Fruit fly (Drosophila melanogaster) whole organism, embryonic: Measurements from ENCODE around the gene TTLL15.

Source experiments
- B-H2 ChIP-seq: fragments of 200-800 bp; sonication (Bioruptor generic); optimal IDR thresholded peaks from 2 replicates; lab custom pipeline; 2018; ENCODE audit warnings: missing biosample characterization, mild to moderate bottlenecking, missing genetic modification characterization
- CG10274 ChIP-seq: fragments of 200-800 bp; sonication (Bioruptor generic); optimal IDR thresholded peaks from 3 replicates; lab custom pipeline; 2017; ENCODE audit warnings: missing biosample characterization, mild to moderate bottlenecking, missing genetic modification characterization
- CG11247 ChIP-seq: fragments of 200-800 bp; sonication (Bioruptor generic); IDR thresholded peaks from 2 replicates; pipeline ENCODE4 v1.3.6; 2022; ENCODE audit warnings: missing biosample characterization, missing genetic modification characterization
- CG16813 ChIP-seq: fragments of 200-800 bp; sonication (Bioruptor generic); IDR thresholded peaks from 3 replicates; pipeline ENCODE4 v1.3.6; 2022; ENCODE audit warnings: missing biosample characterization, missing genetic modification characterization; ENCODE audit not compliant: partially characterized antibody
- CG17385 ChIP-seq: fragments of 200-800 bp; sonication (Bioruptor generic); optimal IDR thresholded peaks from 3 replicates; lab custom pipeline; 2018; ENCODE audit warnings: missing biosample characterization, mild to moderate bottlenecking, missing genetic modification characterization
- CG1832 ChIP-seq: fragments of 200-800 bp; sonication (Bioruptor generic); optimal IDR thresholded peaks from 2 replicates; lab custom pipeline; 2017; ENCODE audit warnings: missing biosample characterization, mild to moderate bottlenecking, missing genetic modification characterization, inconsistent platforms
- CG2712 ChIP-seq: fragments of 200-800 bp; optimal IDR thresholded peaks from 3 replicates; lab custom pipeline; 2019; ENCODE audit warnings: missing biosample characterization, mild to moderate bottlenecking, missing genetic modification characterization, moderate library complexity
- CG2889 ChIP-seq: fragments of 200-800 bp; sonication (Bioruptor generic); IDR thresholded peaks from 3 replicates; pipeline ENCODE4 v1.3.6; 2022; ENCODE audit warnings: missing biosample characterization, missing genetic modification characterization
- CG30020 ChIP-seq: fragments of 200-800 bp; optimal IDR thresholded peaks from 2 replicates; lab custom pipeline; 2019; ENCODE audit warnings: missing biosample characterization, mild to moderate bottlenecking, missing genetic modification characterization, moderate library complexity
- CG3726 ChIP-seq: fragments of 200-800 bp; sonication (Bioruptor generic); IDR thresholded peaks from 3 replicates; pipeline ENCODE4, ENCODE4 v1.3.6; 2022; ENCODE audit warnings: missing biosample characterization, missing genetic modification characterization
- CG3838 ChIP-seq: fragments of 200-800 bp; sonication (Bioruptor generic); optimal IDR thresholded peaks from 3 replicates; lab custom pipeline; 2016; ENCODE audit warnings: missing biosample characterization, missing genetic modification characterization
- CG4424 ChIP-seq: fragments of 200-800 bp; sonication (Bioruptor generic); optimal IDR thresholded peaks from 3 replicates; lab custom pipeline; 2016; ENCODE audit warnings: missing biosample characterization, missing genetic modification characterization
- CG4617 ChIP-seq: fragments of 200-800 bp; sonication (Bioruptor generic); optimal IDR thresholded peaks from 3 replicates; lab custom pipeline; 2016; ENCODE audit warnings: missing biosample characterization, missing genetic modification characterization, borderline replicate concordance
- CG6689 ChIP-seq: fragments of 200-800 bp; sonication (Bioruptor generic); IDR thresholded peaks from 2 replicates; pipeline ENCODE4 v1.3.6; 2022; ENCODE audit warnings: missing biosample characterization, missing genetic modification characterization
- CG6791 ChIP-seq: fragments of 200-800 bp; sonication (Bioruptor generic); IDR thresholded peaks from 3 replicates; pipeline ENCODE4 v1.3.6; 2022; ENCODE audit warnings: missing biosample characterization, missing genetic modification characterization; ENCODE audit not compliant: partially characterized antibody
- CG6813 ChIP-seq: fragments of 200-800 bp; sonication (Bioruptor generic); optimal IDR thresholded peaks from 2 replicates; lab custom pipeline; 2017; ENCODE audit warnings: missing biosample characterization, missing genetic modification characterization, mild to moderate bottlenecking, moderate library complexity, missing genetic modification reagents
- CG6854 ChIP-seq: fragments of 200-800 bp; sonication (Bioruptor generic); optimal IDR thresholded peaks from 3 replicates; lab custom pipeline; 2017; ENCODE audit warnings: missing biosample characterization, mild to moderate bottlenecking, missing genetic modification characterization
- CG9437 ChIP-seq: fragments of 200-800 bp; sonication (Bioruptor generic); optimal IDR thresholded peaks from 2 replicates; lab custom pipeline; 2018; ENCODE audit warnings: missing biosample characterization, mild to moderate bottlenecking, missing genetic modification characterization
- CG9609 ChIP-seq: fragments of 200-800 bp; sonication (Bioruptor generic); optimal IDR thresholded peaks from 3 replicates; lab custom pipeline; 2016; ENCODE audit warnings: missing biosample characterization, missing genetic modification characterization
- Dbx ChIP-seq: fragments of 200-800 bp; sonication (Bioruptor generic); IDR thresholded peaks from 3 replicates; pipeline ENCODE4 v1.3.6; 2022; ENCODE audit warnings: missing biosample characterization, missing genetic modification characterization
- Ets65A ChIP-seq: fragments of 200-800 bp; sonication (Bioruptor generic); peaks from one replicate; lab custom pipeline; 2016; ENCODE audit warnings: missing biosample characterization, missing genetic modification characterization
- Fer1 ChIP-seq: fragments of 200-800 bp; sonication (Bioruptor generic); optimal IDR thresholded peaks from 2 replicates; lab custom pipeline; 2017; ENCODE audit warnings: missing biosample characterization, mild to moderate bottlenecking, missing genetic modification characterization
- Fer2 ChIP-seq: fragments of 200-800 bp; sonication (Bioruptor generic); optimal IDR thresholded peaks from 2 replicates; lab custom pipeline; 2018; ENCODE audit warnings: missing biosample characterization, mild to moderate bottlenecking, missing genetic modification characterization, moderate library complexity
- HLH54F ChIP-seq: fragments of 200-800 bp; sonication (Bioruptor generic); optimal IDR thresholded peaks from 3 replicates; lab custom pipeline; 2016; ENCODE audit warnings: missing biosample characterization, missing genetic modification characterization
- Hr39 ChIP-seq: fragments of >200 bp; optimal IDR thresholded peaks from 2 replicates; lab custom pipeline; 2017
- Kr ChIP-seq: fragments of 200-800 bp; sonication (Bioruptor generic); optimal IDR thresholded peaks from 2 replicates; lab custom pipeline; 2017; ENCODE audit warnings: missing biosample characterization, mild to moderate bottlenecking, missing genetic modification characterization
- Nf-YA ChIP-seq: fragments of 200-800 bp; sonication (Bioruptor generic); IDR thresholded peaks from 2 replicates; pipeline ENCODE4 v1.3.6; 2022; ENCODE audit warnings: missing biosample characterization, missing genetic modification characterization
- Opbp ChIP-seq: fragments of 200-800 bp; sonication (Bioruptor generic); IDR thresholded peaks from 3 replicates; pipeline ENCODE4 v1.3.6; 2022; ENCODE audit warnings: missing biosample characterization, missing genetic modification characterization; ENCODE audit not compliant: partially characterized antibody
- Poxn ChIP-seq: fragments of 200-800 bp; sonication (Bioruptor generic); IDR thresholded peaks from 2 replicates; pipeline ENCODE4 v1.3.6; 2022; ENCODE audit warnings: missing biosample characterization, missing genetic modification characterization
- TFAM ChIP-seq: fragments of 200-800 bp; sonication (Bioruptor generic); optimal IDR thresholded peaks from 2 replicates; lab custom pipeline; 2017; ENCODE audit warnings: missing biosample characterization, missing genetic modification characterization, inconsistent platforms
- Taf1 ChIP-seq: fragments of 200-800 bp; sonication (Bioruptor generic); IDR thresholded peaks from 2 replicates; pipeline ENCODE4 v1.3.6; 2022; ENCODE audit warnings: missing biosample characterization, missing genetic modification characterization
- Tbp ChIP-seq: fragments of >200 bp; optimal IDR thresholded peaks from 2 replicates; lab custom pipeline; 2018; ENCODE audit warnings: missing biosample characterization, missing genetic modification characterization
- corto ChIP-seq: fragments of 200-800 bp; sonication (Bioruptor generic); optimal IDR thresholded peaks from 2 replicates; lab custom pipeline; 2016; ENCODE audit warnings: missing biosample characterization, mild to moderate bottlenecking, missing genetic modification characterization, moderate library complexity
- crol ChIP-seq: fragments of 200-800 bp; sonication (Bioruptor generic); IDR thresholded peaks from 2 replicates; pipeline ENCODE4 v1.3.6; 2022; ENCODE audit warnings: missing biosample characterization, missing genetic modification characterization
- insv ChIP-seq, 2 experiments: fragments of 200-800 bp; sonication (Bioruptor generic); optimal IDR thresholded peaks; 3 replicates each; lab custom pipeline; 2016 to 2018; ENCODE audit warnings: missing biosample characterization in 2 of 2, missing genetic modification characterization in 2 of 2
- klu ChIP-seq: fragments of 200-800 bp; sonication (Bioruptor generic); IDR thresholded peaks from 2 replicates; pipeline ENCODE4 v1.3.6; 2022; ENCODE audit warnings: missing biosample characterization, missing genetic modification characterization
- lilli ChIP-seq: fragments of 200-800 bp; sonication (Bioruptor generic); optimal IDR thresholded peaks from 3 replicates; lab custom pipeline; 2016; ENCODE audit warnings: missing biosample characterization, missing genetic modification characterization
- mam ChIP-seq: fragments of 200-800 bp; sonication (Bioruptor generic); optimal IDR thresholded peaks from 3 replicates; lab custom pipeline; 2016; ENCODE audit warnings: missing biosample characterization, missing genetic modification characterization
- nerfin-2 ChIP-seq: fragments of 200-800 bp; sonication (Bioruptor generic); IDR thresholded peaks from 2 replicates; pipeline ENCODE4 v1.3.6; 2022; ENCODE audit warnings: missing biosample characterization, missing genetic modification characterization; ENCODE audit not compliant: partially characterized antibody
- odd ChIP-seq: fragments of 200-800 bp; sonication (Bioruptor generic); optimal IDR thresholded peaks from 2 replicates; lab custom pipeline; 2017; ENCODE audit warnings: missing biosample characterization, mild to moderate bottlenecking, missing genetic modification characterization
- onecut ChIP-seq: fragments of 200-800 bp; sonication (Bioruptor generic); IDR thresholded peaks from 2 replicates; pipeline ENCODE4 v1.3.6; 2022; ENCODE audit warnings: missing biosample characterization, missing genetic modification characterization
- pan ChIP-seq, 4 experiments: fragments of >200 bp in 3 of 4; fragments of 200-800 bp in 1 of 4; sonication (Bioruptor generic) in 1 of 4; optimal IDR thresholded peaks in 3 of 4; IDR thresholded peaks in 1 of 4; 2 replicates each; pipeline versions ENCODE4 v1.3.6 to Lab custom; 2017 to 2022; ENCODE audit warnings: missing biosample characterization in 2 of 4, missing genetic modification characterization in 2 of 4, mixed read lengths in 1 of 4
- pnt ChIP-seq: fragments of 200-800 bp; sonication (Bioruptor generic); optimal IDR thresholded peaks from 3 replicates; lab custom pipeline; 2016; ENCODE audit warnings: missing biosample characterization, missing genetic modification characterization
- psq ChIP-seq: fragments of 200-800 bp; sonication (Bioruptor generic); optimal IDR thresholded peaks from 2 replicates; lab custom pipeline; 2017; ENCODE audit warnings: missing biosample characterization, missing genetic modification characterization
- schlank ChIP-seq: fragments of 200-800 bp; sonication (Bioruptor generic); optimal IDR thresholded peaks from 2 replicates; lab custom pipeline; 2018; ENCODE audit warnings: missing biosample characterization, mild to moderate bottlenecking, missing genetic modification characterization
- sim ChIP-seq: fragments of 200-800 bp; sonication (Bioruptor generic); IDR thresholded peaks from 2 replicates; pipeline ENCODE4 v1.3.6; 2022; ENCODE audit warnings: missing biosample characterization, missing genetic modification characterization
- slbo ChIP-seq: fragments of 200-800 bp; sonication (Bioruptor generic); IDR thresholded peaks from 2 replicates; pipeline ENCODE4 v1.3.6; 2022; ENCODE audit warnings: missing biosample characterization, missing genetic modification characterization
- tgo ChIP-seq: fragments of 200-800 bp; sonication (Bioruptor generic); IDR thresholded peaks from 3 replicates; pipeline ENCODE4 v1.3.6; 2022; ENCODE audit warnings: missing biosample characterization, missing genetic modification characterization
- unc-4 ChIP-seq: fragments of 200-800 bp; sonication (Bioruptor generic); IDR thresholded peaks from 2 replicates; pipeline ENCODE4 v1.3.6; 2022; ENCODE audit warnings: missing biosample characterization, missing genetic modification characterization; ENCODE audit not compliant: partially characterized antibody
- unpg ChIP-seq: fragments of 200-800 bp; sonication (Bioruptor generic); optimal IDR thresholded peaks from 3 replicates; lab custom pipeline; 2018; ENCODE audit warnings: missing biosample characterization, mild to moderate bottlenecking, missing genetic modification characterization, moderate library complexity
- yki ChIP-seq: fragments of >200 bp; optimal IDR thresholded peaks from 3 replicates; lab custom pipeline; 2018

TTLL15 gene

dm6 chr3R:10788186-10788585 is 26.9 kb upstream of the TTLL15 start, which contains the start of the genes Art1 and Mcm5 (continued):
- no peak for TF ChIP-seq Fer1 (GFP tag; lab: Kevin White, UChicago)
- TF ChIP-seq CG30020 (tag; lab: Kevin White, UChicago), result peak; percentile 61
- no peak for TF ChIP-seq crol
- peak; percentile 60 for TF ChIP-seq HLH54F (GFP tag; lab: Kevin White, UChicago)
- no peak for TF ChIP-seq CG9437 (GFP tag; lab: Kevin White, UChicago)
- no peak for TF ChIP-seq Poxn (GFP tag; lab: Robert Waterston, UW)
- TF ChIP-seq CG6791 (GFP tag; lab: Robert Waterston, UW), result peak; percentile 85; the same call in 2 of the 3 replicates
- TF ChIP-seq CG11247 (GFP tag; lab: Robert Waterston, UW), result 0 out of 2 replicates have a peak, but pooled peaks have one; percentile 38
- no peak for TF ChIP-seq Nf-YA (GFP tag; lab: Robert Waterston, UW)
- TF ChIP-seq lilli (GFP tag; lab: Kevin White, UChicago), result peak; percentile 66
- TF ChIP-seq klu (GFP tag; lab: Robert Waterston, UW), result no peak
- peak; percentile 40 for TF ChIP-seq CG2712 (tag; lab: Kevin White, UChicago)
- no peak for TF ChIP-seq CG3838
- no peak for TF ChIP-seq corto (GFP tag; lab: Kevin White, UChicago)
- peak; percentile 52 for TF ChIP-seq mam (GFP tag; lab: Kevin White, UChicago)
- peak; percentile 80 for TF ChIP-seq Opbp
- no peak for TF ChIP-seq Taf1 (GFP tag; lab: Robert Waterston, UW)
- TF ChIP-seq Dbx (GFP tag; lab: Robert Waterston, UW), result peak; percentile 55; the same call in 1 of the 3 replicates
- no peak for TF ChIP-seq schlank
- TF ChIP-seq CG4424 (GFP tag; lab: Kevin White, UChicago), result peak; percentile 54
- TF ChIP-seq CG16813 (GFP tag; lab: Robert Waterston, UW), result peak; percentile 96
- peak; percentile 92 for TF ChIP-seq unc-4 (GFP tag; lab: Robert Waterston, UW)
- no peak for TF ChIP-seq CG6854
- TF ChIP-seq CG2889 (GFP tag; lab: Robert Waterston, UW), result no peak
- no peak for TF ChIP-seq pnt (GFP tag; lab: Kevin White, UChicago)
- TF ChIP-seq odd (GFP tag; lab: Kevin White, UChicago), result no peak
- no peak for TF ChIP-seq tgo (GFP tag; lab: Robert Waterston, UW)
- TF ChIP-seq CG17385 (GFP tag; lab: Kevin White, UChicago), result peak; percentile 2
- no peak for TF ChIP-seq pan (optimal IDR thresholded peaks at IDR 0.05; lab: Kevin White, UChicago)
- TF ChIP-seq pan (GFP tag; optimal IDR thresholded peaks at IDR 0.05 in 1 of 2, IDR thresholded peaks at IDR 0.05 in 1 of 2), result no peak
- no peak for TF ChIP-seq CG6689 (GFP tag; lab: Robert Waterston, UW)
- TF ChIP-seq nerfin-2 (GFP tag; lab: Robert Waterston, UW), result peak; percentile 83
- no peak for TF ChIP-seq CG1832
- no peak for TF ChIP-seq TFAM (GFP tag; lab: Kevin White, UChicago)
- TF ChIP-seq onecut (GFP tag; lab: Robert Waterston, UW), result no peak; the same call in 1 of the 2 replicates
- TF ChIP-seq yki (lab: Kevin White, UChicago), result no peak
- TF ChIP-seq B-H2 (GFP tag; lab: Kevin White, UChicago), result peak; percentile 7
- TF ChIP-seq psq (GFP tag; lab: Kevin White, UChicago), result no peak
- TF ChIP-seq Ets65A (GFP tag; lab: Kevin White, UChicago), result peak; percentile 90
- no peak for TF ChIP-seq CG3726 (GFP tag; lab: Robert Waterston, UW)
- no peak for TF ChIP-seq CG6813
- no peak for TF ChIP-seq Kr (GFP tag; lab: Kevin White, UChicago)
- peak in 1 of 2 experiments; percentile 40 for TF ChIP-seq insv (GFP tag; optimal IDR thresholded peaks at IDR 0.05; lab: Kevin White, UChicago)
- no peak for TF ChIP-seq Hr39
- no peak for TF ChIP-seq sim (GFP tag; lab: Robert Waterston, UW)
- TF ChIP-seq slbo (GFP tag; lab: Robert Waterston, UW), result peak; percentile 24; the same call in 1 of the 2 replicates
- peak; percentile 62 for TF ChIP-seq CG4617 (GFP tag; lab: Kevin White, UChicago)
- TF ChIP-seq unpg (GFP tag; lab: Kevin White, UChicago), result no peak
- TF ChIP-seq Fer2 (tag; lab: Kevin White, UChicago), result no peak
- peak; percentile 58 for TF ChIP-seq CG9609
- TF ChIP-seq Tbp (GFP tag; lab: Kevin White, UChicago), result no peak
- no peak for TF ChIP-seq CG10274 (GFP tag; lab: Kevin White, UChicago)
